Fruit fly (Drosophila melanogaster) whole organism, embryonic: Measurements from ENCODE around the gene CG7231.

Experiments used
- Aef1 ChIP-seq: fragments of 200-800 bp; sonication (Bioruptor generic); IDR thresholded peaks from 3 replicates; pipeline ENCODE4 v1.3.6; 2022; ENCODE audit warnings: missing biosample characterization, missing genetic modification characterization
- BEAF-32 ChIP-seq: fragments of 200-800 bp; sonication (Bioruptor generic); optimal IDR thresholded peaks from 3 replicates; lab custom pipeline; 2017; ENCODE audit warnings: missing biosample characterization, missing genetic modification characterization, mild to moderate bottlenecking, moderate library complexity, missing genetic modification reagents
- CG10274 ChIP-seq: fragments of 200-800 bp; sonication (Bioruptor generic); optimal IDR thresholded peaks from 3 replicates; lab custom pipeline; 2017; ENCODE audit warnings: missing biosample characterization, mild to moderate bottlenecking, missing genetic modification characterization
- CG12071 ChIP-seq: fragments of 200-800 bp; sonication (Bioruptor generic); optimal IDR thresholded peaks from 3 replicates; lab custom pipeline; 2018; ENCODE audit warnings: missing biosample characterization, mild to moderate bottlenecking, missing genetic modification characterization
- CG16779 ChIP-seq: fragments of 200-800 bp; sonication (Bioruptor generic); IDR thresholded peaks from 2 replicates; pipeline ENCODE4 v1.3.6; 2022; ENCODE audit warnings: missing biosample characterization, missing genetic modification characterization
- CG17612 ChIP-seq: fragments of 200-800 bp; sonication (Bioruptor generic); IDR thresholded peaks from 2 replicates; pipeline ENCODE4 v1.3.6; 2022; ENCODE audit warnings: missing biosample characterization, missing genetic modification characterization
- CG17912 ChIP-seq: fragments of 200-800 bp; sonication (Bioruptor generic); optimal IDR thresholded peaks from 2 replicates; lab custom pipeline; 2018; ENCODE audit warnings: missing biosample characterization, mild to moderate bottlenecking, missing genetic modification characterization
- CG1792 ChIP-seq: fragments of 200-800 bp; sonication (Bioruptor generic); optimal IDR thresholded peaks from 2 replicates; lab custom pipeline; 2016; ENCODE audit warnings: missing biosample characterization, missing genetic modification characterization
- CG30020 ChIP-seq: fragments of 200-800 bp; optimal IDR thresholded peaks from 2 replicates; lab custom pipeline; 2019; ENCODE audit warnings: missing biosample characterization, mild to moderate bottlenecking, missing genetic modification characterization, moderate library complexity
- CG32532 ChIP-seq: fragments of 200-800 bp; sonication (Bioruptor generic); IDR thresholded peaks from 2 replicates; pipeline ENCODE4 v1.3.6; 2022; ENCODE audit warnings: missing biosample characterization, missing genetic modification characterization
- CG32772 ChIP-seq: fragments of 200-800 bp; sonication (Bioruptor generic); IDR thresholded peaks from 2 replicates; pipeline ENCODE4 v1.3.6; 2022; ENCODE audit warnings: missing biosample characterization, missing genetic modification characterization
- CG4360 ChIP-seq: fragments of 200-800 bp; sonication (Bioruptor generic); IDR thresholded peaks from 2 replicates; pipeline ENCODE4 v1.3.6; 2022; ENCODE audit warnings: missing biosample characterization, missing genetic modification characterization
- CG4707 ChIP-seq: fragments of 200-800 bp; sonication (Bioruptor generic); optimal IDR thresholded peaks from 2 replicates; lab custom pipeline; 2018; ENCODE audit warnings: missing biosample characterization, mild to moderate bottlenecking, missing genetic modification characterization, moderate library complexity
- CG5180 ChIP-seq: fragments of 200-800 bp; sonication (Bioruptor generic); optimal IDR thresholded peaks from 3 replicates; lab custom pipeline; 2017; ENCODE audit warnings: missing biosample characterization, missing genetic modification characterization, mild to moderate bottlenecking, moderate library complexity, missing genetic modification reagents
- CG6254 ChIP-seq: fragments of 200-800 bp; sonication (Bioruptor generic); optimal IDR thresholded peaks from 3 replicates; lab custom pipeline; 2017; ENCODE audit warnings: mild to moderate bottlenecking, missing biosample characterization, missing genetic modification reagents, missing genetic modification characterization
- CG6689 ChIP-seq: fragments of 200-800 bp; sonication (Bioruptor generic); IDR thresholded peaks from 2 replicates; pipeline ENCODE4 v1.3.6; 2022; ENCODE audit warnings: missing biosample characterization, missing genetic modification characterization
- CG7271 ChIP-seq: fragments of 200-800 bp; sonication (Bioruptor generic); optimal IDR thresholded peaks from 2 replicates; lab custom pipeline; 2018; ENCODE audit warnings: missing biosample characterization, mild to moderate bottlenecking, missing genetic modification characterization, moderate library complexity
- CG8290 ChIP-seq, 3 experiments: fragments of 200-800 bp; sonication (Bioruptor generic); optimal IDR thresholded peaks; 2 replicates each; lab custom pipeline; 2016 to 2019; ENCODE audit warnings: missing biosample characterization in 3 of 3, missing genetic modification characterization in 3 of 3, mild to moderate bottlenecking in 2 of 3, moderate library complexity in 1 of 3
- CG8478 ChIP-seq: fragments of >200 bp; optimal IDR thresholded peaks from 2 replicates; lab custom pipeline; 2018
- CHES-1-like ChIP-seq: fragments of 200-800 bp; sonication (Bioruptor generic); optimal IDR thresholded peaks from 2 replicates; lab custom pipeline; 2016; ENCODE audit warnings: missing biosample characterization, missing genetic modification characterization
- Dip3 ChIP-seq: fragments of 200-800 bp; sonication (Bioruptor generic); optimal IDR thresholded peaks from 3 replicates; lab custom pipeline; 2016; ENCODE audit warnings: missing biosample characterization, missing genetic modification characterization
- ERR ChIP-seq: fragments of 200-800 bp; sonication (Bioruptor generic); optimal IDR thresholded peaks from 2 replicates; lab custom pipeline; 2016; ENCODE audit warnings: missing biosample characterization, missing genetic modification characterization
- Fer1 ChIP-seq: fragments of 200-800 bp; sonication (Bioruptor generic); optimal IDR thresholded peaks from 2 replicates; lab custom pipeline; 2017; ENCODE audit warnings: missing biosample characterization, mild to moderate bottlenecking, missing genetic modification characterization
- HLH54F ChIP-seq: fragments of 200-800 bp; sonication (Bioruptor generic); optimal IDR thresholded peaks from 3 replicates; lab custom pipeline; 2016; ENCODE audit warnings: missing biosample characterization, missing genetic modification characterization
- Jarid2 ChIP-seq: fragments of 200-800 bp; sonication (Bioruptor generic); optimal IDR thresholded peaks from 3 replicates; lab custom pipeline; 2017; ENCODE audit warnings: mild to moderate bottlenecking, missing biosample characterization, missing genetic modification reagents, missing genetic modification characterization
- MESR4 ChIP-seq: fragments of 200-800 bp; sonication (Bioruptor generic); optimal IDR thresholded peaks from 2 replicates; lab custom pipeline; 2018; ENCODE audit warnings: missing biosample characterization, mild to moderate bottlenecking, missing genetic modification characterization, moderate library complexity
- Max ChIP-seq: fragments of 200-800 bp; sonication (Bioruptor generic); optimal IDR thresholded peaks from 2 replicates; lab custom pipeline; 2016; ENCODE audit warnings: missing biosample characterization, mild to moderate bottlenecking, missing genetic modification characterization
- PHDP ChIP-seq: fragments of 200-800 bp; sonication (Bioruptor generic); optimal IDR thresholded peaks from 3 replicates; lab custom pipeline; 2018; ENCODE audit warnings: missing biosample characterization, mild to moderate bottlenecking, missing genetic modification characterization, moderate library complexity
- Sin3A ChIP-seq: fragments of >200 bp; optimal IDR thresholded peaks from 2 replicates; lab custom pipeline; 2018
- TFAM ChIP-seq: fragments of 200-800 bp; sonication (Bioruptor generic); optimal IDR thresholded peaks from 2 replicates; lab custom pipeline; 2017; ENCODE audit warnings: missing biosample characterization, missing genetic modification characterization, inconsistent platforms
- Xbp1 ChIP-seq: fragments of 200-800 bp; sonication (Bioruptor generic); optimal IDR thresholded peaks from 3 replicates; lab custom pipeline; 2016; ENCODE audit warnings: missing biosample characterization, mild to moderate bottlenecking, missing genetic modification characterization
- ab ChIP-seq: fragments of 200-800 bp; sonication (Bioruptor generic); optimal IDR thresholded peaks from 2 replicates; lab custom pipeline; 2016; ENCODE audit warnings: missing biosample characterization, missing genetic modification characterization
- abd-A ChIP-seq: fragments of 200-800 bp; sonication (Bioruptor generic); optimal IDR thresholded peaks from 3 replicates; lab custom pipeline; 2019; ENCODE audit warnings: missing biosample characterization, mild to moderate bottlenecking, missing genetic modification characterization, moderate library complexity
- caup ChIP-seq: fragments of 200-800 bp; sonication (Bioruptor generic); optimal IDR thresholded peaks from 3 replicates; lab custom pipeline; 2017; ENCODE audit warnings: missing biosample characterization, mild to moderate bottlenecking, missing genetic modification characterization, moderate library complexity; ENCODE audit not compliant: severe bottlenecking
- da ChIP-seq: fragments of 200-800 bp; sonication (Bioruptor generic); optimal IDR thresholded peaks from 2 replicates; lab custom pipeline; 2016; ENCODE audit warnings: missing biosample characterization, missing genetic modification characterization
- gcm ChIP-seq: fragments of 200-800 bp; sonication (Bioruptor generic); optimal IDR thresholded peaks from 2 replicates; lab custom pipeline; 2019; ENCODE audit warnings: missing biosample characterization, mild to moderate bottlenecking, missing genetic modification characterization, moderate library complexity
- gcm2 ChIP-seq: fragments of 200-800 bp; sonication (Bioruptor generic); optimal IDR thresholded peaks from 2 replicates; lab custom pipeline; 2016; ENCODE audit warnings: missing biosample characterization, missing genetic modification characterization
- hkb ChIP-seq, 2 experiments: fragments of 200-800 bp in 1 of 2; fragments of >200 bp in 1 of 2; sonication (Bioruptor generic) in 1 of 2; IDR thresholded peaks in 1 of 2; optimal IDR thresholded peaks in 1 of 2; 2 replicates each; pipeline versions ENCODE4 v1.3.6 to Lab custom; 2017 to 2022; ENCODE audit warnings: missing biosample characterization in 1 of 2, missing genetic modification characterization in 1 of 2
- hth ChIP-seq: fragments of >200 bp; optimal IDR thresholded peaks from 2 replicates; lab custom pipeline; 2017; ENCODE audit warnings: inconsistent platforms
- ind ChIP-seq: fragments of 200-800 bp; sonication (Bioruptor generic); optimal IDR thresholded peaks from 3 replicates; lab custom pipeline; 2016; ENCODE audit warnings: missing biosample characterization, missing genetic modification characterization
- ken ChIP-seq: fragments of 200-800 bp; sonication (Bioruptor generic); IDR thresholded peaks from 3 replicates; pipeline ENCODE4 v1.3.6; 2022; ENCODE audit warnings: missing biosample characterization, missing genetic modification characterization
- knrl ChIP-seq: fragments of 200-800 bp; sonication (Bioruptor generic); IDR thresholded peaks from 3 replicates; pipeline ENCODE4 v1.3.6; 2022; ENCODE audit warnings: missing biosample characterization, missing genetic modification characterization; ENCODE audit not compliant: partially characterized antibody
- lilli ChIP-seq: fragments of 200-800 bp; sonication (Bioruptor generic); optimal IDR thresholded peaks from 3 replicates; lab custom pipeline; 2016; ENCODE audit warnings: missing biosample characterization, missing genetic modification characterization
- pros ChIP-seq: fragments of 200-800 bp; sonication (Bioruptor generic); optimal IDR thresholded peaks from 3 replicates; lab custom pipeline; 2019; ENCODE audit warnings: missing biosample characterization, mild to moderate bottlenecking, missing genetic modification characterization, moderate library complexity
- sens ChIP-seq: fragments of 200-800 bp; sonication (Bioruptor generic); peaks from one replicate; lab custom pipeline; 2016; ENCODE audit warnings: missing biosample characterization, missing genetic modification characterization
- slp2 ChIP-seq: fragments of 200-800 bp; sonication (Bioruptor generic); optimal IDR thresholded peaks from 2 replicates; lab custom pipeline; 2016; ENCODE audit warnings: missing biosample characterization, missing genetic modification characterization
- vvl ChIP-seq: fragments of 200-800 bp; sonication (Bioruptor generic); IDR thresholded peaks from 2 replicates; pipeline ENCODE4 v1.3.6; 2022; ENCODE audit warnings: missing biosample characterization, missing genetic modification characterization
- wek ChIP-seq: fragments of 200-800 bp; sonication (Bioruptor generic); optimal IDR thresholded peaks from 3 replicates; lab custom pipeline; 2018; ENCODE audit warnings: missing biosample characterization, mild to moderate bottlenecking, missing genetic modification characterization, moderate library complexity

Gene CG7231

dm6 chr2L:7993984-7994854 lies 10.5 kb downstream of the CG7231 start, which contains the start of gene pes (continued):
- TF ChIP-seq vvl (GFP tag; lab: Robert Waterston, UW) (peak; percentile 66), Xbp1 (GFP tag; lab: Kevin White, UChicago) (peak; percentile 94), hth (lab: Kevin White, UChicago) (no peak), CG7271 (tag; lab: Kevin White, UChicago) (peak; percentile 67), lilli (GFP tag; lab: Kevin White, UChicago) (peak; percentile 95), wek (peak; percentile 74), ken (GFP tag; lab: Robert Waterston, UW) (peak; percentile 51; the same call in 1 of the 3 replicates), da (peak; percentile 62), Dip3 (GFP tag; lab: Kevin White, UChicago) (peak; percentile 90), CG32532 (peak; percentile 96), CG8290 (GFP tag; optimal IDR thresholded peaks at IDR 0.05; lab: Kevin White, UChicago) (peak; percentile 79), CG8290 (tag; optimal IDR thresholded peaks at IDR 0.05; lab: Kevin White, UChicago) (peak; percentile 62 to 69), pros (GFP tag; lab: Kevin White, UChicago) (peak; percentile 94), CG8478 (lab: Kevin White, UChicago) (no peak), slp2 (GFP tag; lab: Kevin White, UChicago) (no peak), Jarid2 (GFP tag; lab: Kevin White, UChicago) (peak; percentile 95), PHDP (peak; percentile 4), gcm2 (no peak), Fer1 (peak; percentile 97), CG1792 (GFP tag; lab: Kevin White, UChicago) (peak; percentile 55), sens (peak; percentile 80), CG12071 (GFP tag; lab: Kevin White, UChicago) (peak; percentile 72), ab (no peak), CG6254 (peak; percentile 86), CG10274 (GFP tag; lab: Kevin White, UChicago) (peak; percentile 99), CG5180 (GFP tag; lab: Kevin White, UChicago) (peak; percentile 80), TFAM (GFP tag; lab: Kevin White, UChicago) (peak; percentile 65), ERR (GFP tag; lab: Kevin White, UChicago) (peak; percentile 64), BEAF-32 (GFP tag; lab: Kevin White, UChicago) (peak; percentile 7), CG16779 (GFP tag; lab: Robert Waterston, UW) (peak; percentile 80), CG17612 (GFP tag; lab: Robert Waterston, UW) (peak; percentile 82), ind (GFP tag; lab: Kevin White, UChicago) (peak; percentile 93), CG32772 (peak; percentile 92), CG30020 (tag; lab: Kevin White, UChicago) (peak; percentile 51), hkb (optimal IDR thresholded peaks at IDR 0.05; lab: Kevin White, UChicago) (peak; percentile 39), hkb (GFP tag; IDR thresholded peaks at IDR 0.05; lab: Robert Waterston, UW) (peak; percentile 96), CG6689 (peak; percentile 95), caup (GFP tag; lab: Kevin White, UChicago) (peak; percentile 92), gcm (GFP tag; lab: Kevin White, UChicago) (no peak), abd-A (tag; lab: Kevin White, UChicago) (peak; percentile 94), CHES-1-like (GFP tag; lab: Kevin White, UChicago) (no peak), knrl (GFP tag; lab: Robert Waterston, UW) (peak; percentile 28; the same call in 1 of the 3 replicates), HLH54F (GFP tag; lab: Kevin White, UChicago) (peak; percentile 78), Max (peak; percentile 95), Aef1 (peak; percentile 92), CG17912 (GFP tag; lab: Kevin White, UChicago) (peak; percentile 59), CG4360 (GFP tag; lab: Robert Waterston, UW) (peak; percentile 68), Sin3A (lab: Kevin White, UChicago) (no peak), CG4707 (GFP tag; lab: Kevin White, UChicago) (peak; percentile 66), MESR4 (GFP tag; lab: Kevin White, UChicago) (peak; percentile 25)
